Fruit fly (Drosophila melanogaster) whole organism, embryonic: ENCODE results near the gene CG43255.

Experiments
- Adf1 ChIP-seq: fragments of 200-800 bp; sonication (Bioruptor generic); IDR thresholded peaks from 2 replicates; pipeline ENCODE4 v1.3.6; 2022; ENCODE audit warnings: missing biosample characterization, missing genetic modification characterization
- Bdp1 ChIP-seq: fragments of 200-800 bp; sonication (Bioruptor generic); optimal IDR thresholded peaks from 3 replicates; lab custom pipeline; 2016; ENCODE audit warnings: missing biosample characterization, missing genetic modification characterization
- CG11093 ChIP-seq: fragments of 200-800 bp; sonication (Bioruptor generic); IDR thresholded peaks from 3 replicates; pipeline ENCODE4 v1.3.6; 2022; ENCODE audit warnings: missing biosample characterization, missing genetic modification characterization
- CG11695 ChIP-seq: fragments of 200-800 bp; sonication (Bioruptor generic); IDR thresholded peaks from 3 replicates; pipeline ENCODE4 v1.3.6; 2022; ENCODE audit warnings: missing biosample characterization, missing genetic modification characterization
- CG12236 ChIP-seq: fragments of 200-800 bp; sonication (Bioruptor generic); optimal IDR thresholded peaks from 2 replicates; lab custom pipeline; 2016; ENCODE audit warnings: missing biosample characterization, missing genetic modification characterization
- CG12299 ChIP-seq: fragments of 200-800 bp; sonication (Bioruptor generic); optimal IDR thresholded peaks from 2 replicates; lab custom pipeline; 2018; ENCODE audit warnings: missing biosample characterization, mild to moderate bottlenecking, missing genetic modification characterization
- CG13287 ChIP-seq: fragments of 200-800 bp; sonication (Bioruptor generic); IDR thresholded peaks from 2 replicates; pipeline ENCODE4 v1.3.6; 2022; ENCODE audit warnings: missing biosample characterization, missing genetic modification characterization; ENCODE audit not compliant: partially characterized antibody
- CG13296 ChIP-seq: fragments of 200-800 bp; sonication (Bioruptor generic); optimal IDR thresholded peaks from 3 replicates; lab custom pipeline; 2018; ENCODE audit warnings: missing biosample characterization, mild to moderate bottlenecking, missing genetic modification characterization
- CG13424 ChIP-seq: fragments of 200-800 bp; sonication (Bioruptor generic); optimal IDR thresholded peaks from 2 replicates; lab custom pipeline; 2019; ENCODE audit warnings: missing biosample characterization, mild to moderate bottlenecking, missing genetic modification characterization, moderate library complexity
- CG13894 ChIP-seq: fragments of 200-800 bp; sonication (Bioruptor generic); optimal IDR thresholded peaks from 3 replicates; lab custom pipeline; 2018; ENCODE audit warnings: missing biosample characterization, mild to moderate bottlenecking, missing genetic modification characterization, moderate library complexity
- CG15514 ChIP-seq: fragments of 200-800 bp; sonication (Bioruptor generic); optimal IDR thresholded peaks from 3 replicates; lab custom pipeline; 2017; ENCODE audit warnings: missing biosample characterization, missing genetic modification characterization, mild to moderate bottlenecking, moderate library complexity, missing genetic modification reagents
- CG17802 ChIP-seq: fragments of 200-800 bp; sonication (Bioruptor generic); optimal IDR thresholded peaks from 2 replicates; lab custom pipeline; 2018; ENCODE audit warnings: missing biosample characterization, mild to moderate bottlenecking, missing genetic modification characterization, moderate library complexity
- CG17912 ChIP-seq: fragments of 200-800 bp; sonication (Bioruptor generic); optimal IDR thresholded peaks from 2 replicates; lab custom pipeline; 2018; ENCODE audit warnings: missing biosample characterization, mild to moderate bottlenecking, missing genetic modification characterization
- CG2120 ChIP-seq: fragments of 200-800 bp; sonication (Bioruptor generic); optimal IDR thresholded peaks from 3 replicates; lab custom pipeline; 2016; ENCODE audit warnings: missing biosample characterization, missing genetic modification characterization
- CG3065 ChIP-seq: fragments of 200-800 bp; sonication (Bioruptor generic); optimal IDR thresholded peaks from 2 replicates; lab custom pipeline; 2016; ENCODE audit warnings: missing biosample characterization, missing genetic modification characterization
- CG3281 ChIP-seq: fragments of 200-800 bp; sonication (Bioruptor generic); optimal IDR thresholded peaks from 3 replicates; lab custom pipeline; 2017; ENCODE audit warnings: missing biosample characterization, mild to moderate bottlenecking, missing genetic modification characterization
- CG3847 ChIP-seq: fragments of 200-800 bp; sonication (Bioruptor generic); IDR thresholded peaks from 2 replicates; pipeline ENCODE4 v1.3.6; 2022; ENCODE audit warnings: missing biosample characterization, missing genetic modification characterization
- CG6689 ChIP-seq: fragments of 200-800 bp; sonication (Bioruptor generic); IDR thresholded peaks from 2 replicates; pipeline ENCODE4 v1.3.6; 2022; ENCODE audit warnings: missing biosample characterization, missing genetic modification characterization
- CG7987 ChIP-seq: fragments of 200-800 bp; sonication (Bioruptor generic); optimal IDR thresholded peaks from 2 replicates; lab custom pipeline; 2018; ENCODE audit warnings: missing biosample characterization, mild to moderate bottlenecking, missing genetic modification characterization, moderate library complexity
- CG8765 ChIP-seq: fragments of 200-800 bp; sonication (Bioruptor generic); IDR thresholded peaks from 2 replicates; pipeline ENCODE4 v1.3.6; 2022; ENCODE audit warnings: missing biosample characterization, missing genetic modification characterization
- Dfd ChIP-seq, 2 experiments: fragments of >200 bp; optimal IDR thresholded peaks; 2 replicates each; lab custom pipeline; 2017; ENCODE audit warnings: missing biosample characterization in 2 of 2, missing genetic modification characterization in 2 of 2
- Fer2 ChIP-seq: fragments of 200-800 bp; sonication (Bioruptor generic); optimal IDR thresholded peaks from 2 replicates; lab custom pipeline; 2018; ENCODE audit warnings: missing biosample characterization, mild to moderate bottlenecking, missing genetic modification characterization, moderate library complexity
- Mes4 ChIP-seq: fragments of 200-800 bp; sonication (Bioruptor generic); optimal IDR thresholded peaks from 2 replicates; lab custom pipeline; 2016; ENCODE audit warnings: missing biosample characterization, missing genetic modification characterization
- NC2α ChIP-seq: fragments of 200-800 bp; sonication (Bioruptor generic); optimal IDR thresholded peaks from 2 replicates; lab custom pipeline; 2016; ENCODE audit warnings: missing biosample characterization, missing genetic modification characterization
- Optix ChIP-seq: fragments of 200-800 bp; sonication (Bioruptor generic); IDR thresholded peaks from 3 replicates; pipeline ENCODE4 v1.3.6; 2022; ENCODE audit warnings: missing biosample characterization, missing genetic modification characterization
- Sry-δ ChIP-seq: fragments of 200-800 bp; sonication (Bioruptor generic); optimal IDR thresholded peaks from 2 replicates; lab custom pipeline; 2016; ENCODE audit warnings: missing biosample characterization, missing genetic modification characterization
- Tbp ChIP-seq: fragments of >200 bp; optimal IDR thresholded peaks from 2 replicates; lab custom pipeline; 2018; ENCODE audit warnings: missing biosample characterization, missing genetic modification characterization
- ato ChIP-seq: fragments of 200-800 bp; sonication (Bioruptor generic); IDR thresholded peaks from 2 replicates; pipeline ENCODE4 v1.3.6; 2022; ENCODE audit warnings: missing biosample characterization, missing genetic modification characterization; ENCODE audit not compliant: partially characterized antibody
- cad ChIP-seq: fragments of >200 bp; optimal IDR thresholded peaks from 2 replicates; lab custom pipeline; 2017; ENCODE audit warnings: missing biosample characterization, missing genetic modification characterization
- cato ChIP-seq: fragments of 200-800 bp; sonication (Bioruptor generic); optimal IDR thresholded peaks from 2 replicates; lab custom pipeline; 2016; ENCODE audit warnings: missing biosample characterization, missing genetic modification characterization, borderline replicate concordance
- chn ChIP-seq: fragments of 200-800 bp; sonication (Bioruptor generic); optimal IDR thresholded peaks from 2 replicates; lab custom pipeline; 2016; ENCODE audit warnings: missing biosample characterization, missing genetic modification characterization
- ci ChIP-seq: fragments of 200-800 bp; sonication (Bioruptor generic); IDR thresholded peaks from 3 replicates; pipeline ENCODE4 v1.3.6; 2022; ENCODE audit warnings: missing biosample characterization, missing genetic modification characterization
- gfzf ChIP-seq: fragments of 200-800 bp; sonication (Bioruptor generic); optimal IDR thresholded peaks from 2 replicates; lab custom pipeline; 2016; ENCODE audit warnings: missing biosample characterization, mild to moderate bottlenecking, missing genetic modification characterization, moderate library complexity
- gsb-n ChIP-seq: fragments of 200-800 bp; sonication (Bioruptor generic); optimal IDR thresholded peaks from 3 replicates; lab custom pipeline; 2018; ENCODE audit warnings: missing biosample characterization, mild to moderate bottlenecking, missing genetic modification characterization
- hbn ChIP-seq: fragments of 200-800 bp; sonication (Bioruptor generic); IDR thresholded peaks from 2 replicates; pipeline ENCODE4 v1.3.6; 2022; ENCODE audit warnings: missing biosample characterization, missing genetic modification characterization; ENCODE audit not compliant: partially characterized antibody
- jigr1 ChIP-seq: fragments of 200-800 bp; sonication (Bioruptor generic); IDR thresholded peaks from 3 replicates; pipeline ENCODE4 v1.3.6; 2022; ENCODE audit warnings: missing biosample characterization, missing genetic modification characterization
- oc ChIP-seq: fragments of 200-800 bp; sonication (Bioruptor generic); optimal IDR thresholded peaks from 2 replicates; lab custom pipeline; 2018; ENCODE audit warnings: missing biosample characterization, mild to moderate bottlenecking, missing genetic modification characterization, moderate library complexity
- odd ChIP-seq: fragments of 200-800 bp; sonication (Bioruptor generic); optimal IDR thresholded peaks from 2 replicates; lab custom pipeline; 2017; ENCODE audit warnings: missing biosample characterization, mild to moderate bottlenecking, missing genetic modification characterization
- peb ChIP-seq: fragments of 200-800 bp; sonication (Bioruptor generic); IDR thresholded peaks from 2 replicates; pipeline ENCODE4 v1.3.6; 2022; ENCODE audit warnings: missing biosample characterization, missing genetic modification characterization
- pzg ChIP-seq: fragments of 200-800 bp; sonication (Bioruptor generic); optimal IDR thresholded peaks from 3 replicates; lab custom pipeline; 2018; ENCODE audit warnings: missing biosample characterization, mild to moderate bottlenecking, missing genetic modification characterization, moderate library complexity
- row ChIP-seq: fragments of 200-800 bp; sonication (Bioruptor generic); IDR thresholded peaks from 3 replicates; pipeline ENCODE4 v1.3.6; 2022; ENCODE audit warnings: missing biosample characterization, missing genetic modification characterization
- sc ChIP-seq, 3 experiments: fragments of >200 bp in 2 of 3; fragments of 200-800 bp in 1 of 3; sonication (Bioruptor generic) in 1 of 3; optimal IDR thresholded peaks; 2 replicates in 2 of 3; 3 replicates in 1 of 3; lab custom pipeline; 2017; ENCODE audit warnings: mild to moderate bottlenecking in 1 of 3, missing biosample characterization in 1 of 3, missing genetic modification characterization in 1 of 3, missing genetic modification reagents in 1 of 3
- schlank ChIP-seq: fragments of 200-800 bp; sonication (Bioruptor generic); optimal IDR thresholded peaks from 2 replicates; lab custom pipeline; 2018; ENCODE audit warnings: missing biosample characterization, mild to moderate bottlenecking, missing genetic modification characterization
- sr ChIP-seq: fragments of 200-800 bp; sonication (Bioruptor generic); IDR thresholded peaks from 3 replicates; pipeline ENCODE4 v1.3.6; 2022; ENCODE audit warnings: missing biosample characterization, missing genetic modification characterization
- tgo ChIP-seq: fragments of 200-800 bp; sonication (Bioruptor generic); IDR thresholded peaks from 3 replicates; pipeline ENCODE4 v1.3.6; 2022; ENCODE audit warnings: missing biosample characterization, missing genetic modification characterization
- tup ChIP-seq: fragments of 200-800 bp; sonication (Bioruptor generic); optimal IDR thresholded peaks from 2 replicates; lab custom pipeline; 2016; ENCODE audit warnings: missing biosample characterization, mild to moderate bottlenecking, missing genetic modification characterization, moderate library complexity
- tx ChIP-seq: fragments of 200-800 bp; sonication (Bioruptor generic); optimal IDR thresholded peaks from 2 replicates; lab custom pipeline; 2016; ENCODE audit warnings: missing biosample characterization, missing genetic modification characterization
- z ChIP-seq: fragments of 200-800 bp; sonication (Bioruptor generic); IDR thresholded peaks from 3 replicates; pipeline ENCODE4 v1.3.6; 2022; ENCODE audit warnings: missing biosample characterization, missing genetic modification characterization
- zen2 ChIP-seq: fragments of 200-800 bp; sonication (Bioruptor generic); IDR thresholded peaks from 3 replicates; pipeline ENCODE4 v1.3.6; 2022; ENCODE audit warnings: missing biosample characterization, missing genetic modification characterization; ENCODE audit not compliant: partially characterized antibody

CG43255 gene

DNA sequence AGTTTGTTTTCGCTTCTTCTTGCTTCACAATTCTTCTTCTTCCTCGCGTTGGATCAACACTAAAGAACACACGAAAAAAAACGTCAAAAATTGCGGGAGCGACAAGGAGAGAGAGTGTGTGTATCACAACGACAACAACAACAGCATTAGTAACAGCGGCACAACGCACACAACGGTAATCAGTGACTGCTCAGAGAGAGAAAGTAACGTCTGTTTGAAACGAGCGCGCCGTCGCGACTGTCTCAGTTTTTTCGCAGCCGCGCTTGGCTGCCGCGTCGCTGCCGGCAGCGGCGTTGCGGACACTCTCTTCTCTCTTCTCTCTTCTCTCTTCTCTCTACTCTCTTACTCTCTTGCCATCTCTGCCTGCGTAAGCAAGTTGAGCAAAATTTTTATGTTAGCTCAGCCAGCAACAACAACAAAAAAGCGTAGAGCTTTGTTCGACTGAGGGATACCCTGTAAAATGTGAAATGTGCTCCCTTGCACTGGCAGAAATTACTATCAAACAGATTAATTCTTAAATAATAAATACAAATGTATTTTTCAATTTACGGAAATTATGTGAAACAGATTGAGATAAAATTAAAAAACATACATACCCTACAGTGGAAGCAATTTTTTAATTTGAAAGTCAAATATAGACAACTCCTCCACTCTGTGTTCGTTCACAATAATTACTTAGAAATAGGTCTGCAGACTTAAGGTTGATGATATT, 32.0 kb upstream of the CG43255 start (continued):
- peak; percentile 48 for TF ChIP-seq chn (GFP tag; lab: Kevin White, UChicago)
- no peak for TF ChIP-seq NC2α
- peak; percentile 11 for TF ChIP-seq CG12299
- TF ChIP-seq CG13287 (GFP tag; lab: Robert Waterston, UW): no peak
- TF ChIP-seq row: peak; percentile 90
- TF ChIP-seq sc (optimal IDR thresholded peaks at IDR 0.05; lab: Kevin White, UChicago): no peak
- TF ChIP-seq sc (GFP tag; optimal IDR thresholded peaks at IDR 0.05; lab: Kevin White, UChicago): peak; percentile 36
- TF ChIP-seq CG3281 (GFP tag; lab: Kevin White, UChicago): peak; percentile 55
- TF ChIP-seq CG12236 (GFP tag; lab: Kevin White, UChicago): no peak
- no peak for TF ChIP-seq Fer2 (tag; lab: Kevin White, UChicago)
- peak; percentile 45 for TF ChIP-seq CG13296 (GFP tag; lab: Kevin White, UChicago)
- TF ChIP-seq oc (tag; lab: Kevin White, UChicago): peak; percentile 41
- TF ChIP-seq jigr1 (GFP tag; lab: Robert Waterston, UW): no peak
- peak; percentile 61 for TF ChIP-seq CG2120 (GFP tag; lab: Kevin White, UChicago)
- peak; percentile 48 for TF ChIP-seq cato
- no peak for TF ChIP-seq Dfd (GFP tag; optimal IDR thresholded peaks at IDR 0.05; lab: Kevin White, UChicago)
- TF ChIP-seq ato (GFP tag; lab: Robert Waterston, UW): peak; percentile 41; the same call in 1 of the 2 replicates
- no peak for TF ChIP-seq cad (GFP tag; lab: Kevin White, UChicago)
- TF ChIP-seq gfzf (GFP tag; lab: Kevin White, UChicago): no peak
- TF ChIP-seq gsb-n (tag; lab: Kevin White, UChicago): peak; percentile 47
- peak; percentile 43 for TF ChIP-seq odd (GFP tag; lab: Kevin White, UChicago)
- peak; percentile 95 for TF ChIP-seq Adf1 (GFP tag; lab: Robert Waterston, UW)
- TF ChIP-seq peb: no peak
- peak; percentile 30 for TF ChIP-seq CG17802
- TF ChIP-seq ci (GFP tag; lab: Robert Waterston, UW): peak; percentile 79
- no peak for TF ChIP-seq Mes4
- TF ChIP-seq z (GFP tag; lab: Robert Waterston, UW): 0 out of 3 replicates have a peak, but pooled peaks have one; percentile 36
- TF ChIP-seq Tbp (GFP tag; lab: Kevin White, UChicago): no peak
- peak; percentile 27 for TF ChIP-seq Bdp1 (GFP tag; lab: Kevin White, UChicago)
- no peak for TF ChIP-seq Sry-δ
- TF ChIP-seq CG13424 (tag; lab: Kevin White, UChicago): peak; percentile 67
- no peak for TF ChIP-seq schlank (tag; lab: Kevin White, UChicago)
- no peak for TF ChIP-seq CG8765
- TF ChIP-seq CG13894: no peak
- peak; percentile 69 for TF ChIP-seq CG6689 (GFP tag; lab: Robert Waterston, UW)
- TF ChIP-seq pzg (GFP tag; lab: Kevin White, UChicago): no peak
- TF ChIP-seq CG11093: no peak; the same call in 2 of the 3 replicates
- no peak for TF ChIP-seq tup (GFP tag; lab: Kevin White, UChicago)
- no peak for TF ChIP-seq hbn
- TF ChIP-seq CG7987 (GFP tag; lab: Kevin White, UChicago): peak; percentile 5
- TF ChIP-seq CG11695 (GFP tag; lab: Robert Waterston, UW): peak; percentile 65
- TF ChIP-seq sr (GFP tag; lab: Robert Waterston, UW): no peak
- TF ChIP-seq Optix: no peak
- no peak for TF ChIP-seq tx (GFP tag; lab: Kevin White, UChicago)
- peak; percentile 64 for TF ChIP-seq CG3847
- no peak for TF ChIP-seq zen2 (GFP tag; lab: Robert Waterston, UW)
- TF ChIP-seq tgo: peak; percentile 63
- no peak for TF ChIP-seq CG3065 (GFP tag; lab: Kevin White, UChicago)
- TF ChIP-seq CG15514 (GFP tag; lab: Kevin White, UChicago): peak; percentile 23
- TF ChIP-seq CG17912 (GFP tag; lab: Kevin White, UChicago): no peak
